Fruit fly (Drosophila melanogaster) Kc167 (cell line): Measurements from ENCODE around the gene mbf1.

Experiments
- Sin3A ChIP-seq: fragments of >200 bp; optimal IDR thresholded peaks from 2 replicates; lab custom pipeline; 2018; ENCODE audit warnings: missing external identifiers
- h ChIP-seq: fragments of >200 bp; optimal IDR thresholded peaks from 3 replicates; lab custom pipeline; 2018; ENCODE audit warnings: missing external identifiers
- insv ChIP-seq: fragments of >200 bp; optimal IDR thresholded peaks from 3 replicates; lab custom pipeline; 2018; ENCODE audit warnings: missing external identifiers
- ttk ChIP-seq: sonication (Bioruptor generic); optimal IDR thresholded peaks from 2 replicates; lab custom pipeline; 2017; ENCODE audit warnings: missing external identifiers

DNA sequence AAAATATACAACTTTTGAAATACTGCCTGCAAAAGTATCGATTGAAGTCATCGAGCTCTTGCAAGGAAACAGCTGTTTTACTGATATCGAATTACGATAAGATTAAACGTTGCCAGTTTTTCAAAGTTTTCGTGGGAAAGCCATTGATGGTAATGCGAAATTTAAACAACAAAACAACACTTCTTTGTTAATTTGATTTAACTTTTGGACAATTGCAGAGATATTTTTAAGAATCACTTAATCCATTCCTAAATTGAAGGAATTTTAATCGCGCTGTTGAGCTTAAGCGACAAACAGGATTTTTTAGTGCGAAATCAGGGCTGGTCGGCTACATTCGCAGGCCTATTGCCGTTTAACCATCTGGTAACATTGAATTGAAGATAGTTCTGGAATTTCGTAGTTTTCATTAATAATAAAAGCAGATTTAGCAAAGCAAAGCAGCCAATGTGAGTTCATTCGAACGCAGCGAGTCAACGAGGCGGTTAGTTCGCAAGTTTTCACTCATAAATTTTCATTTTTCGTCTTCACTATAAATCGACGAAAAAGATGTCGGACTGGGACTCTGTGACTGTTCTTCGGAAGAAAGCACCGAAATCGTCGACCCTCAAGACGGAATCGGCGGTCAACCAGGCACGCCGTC lies at the start of gene mbf1:
- TF ChIP-seq insv: no peak
- no peak for TF ChIP-seq Sin3A (lab: Kevin White, UChicago)
- no peak for TF ChIP-seq ttk (lab: Kevin White, UChicago)
- no peak for TF ChIP-seq h (lab: Kevin White, UChicago)
